Fruit fly (Drosophila melanogaster): Measurements from ENCODE around the gene CG10405.

DNA sequence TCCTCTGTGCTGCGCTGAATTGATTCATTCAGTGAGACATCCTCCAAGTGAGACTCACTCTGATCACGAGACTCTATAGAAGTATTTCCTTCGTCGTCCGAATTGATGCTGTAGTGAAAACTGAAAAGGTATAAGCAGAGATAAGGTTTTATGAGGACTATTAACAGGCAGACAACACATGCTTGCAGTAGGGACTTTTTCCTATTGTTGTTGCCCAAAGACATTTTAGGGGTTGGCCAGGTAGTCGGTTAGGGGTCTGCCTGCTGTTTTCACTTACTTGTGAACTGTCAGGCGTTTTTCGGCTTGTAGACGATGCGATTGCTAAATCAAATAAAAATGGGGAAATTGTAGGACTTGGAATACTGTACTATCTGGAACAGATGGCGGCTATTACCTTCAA, 14.3 kb downstream of the CG10405 start:
- no peak for TF ChIP-seq CG17806 (tag; optimal IDR thresholded peaks at IDR 0.05)
- TF ChIP-seq CG15710 (tag; optimal IDR thresholded peaks at IDR 0.05): no peak
- no peak for TF ChIP-seq Pif1A (GFP tag; optimal IDR thresholded peaks at IDR 0.05)
- TF ChIP-seq EcR (GFP tag; optimal IDR thresholded peaks at IDR 0.05): no peak
- no peak for TF ChIP-seq CG9948 (tag; optimal IDR thresholded peaks at IDR 0.05)
- no peak for TF ChIP-seq CG4496 (GFP tag; IDR thresholded peaks at IDR 0.05)
- no peak for TF ChIP-seq D1 (tag; optimal IDR thresholded peaks at IDR 0.05)
- no peak for TF ChIP-seq Pif1B (GFP tag; optimal IDR thresholded peaks at IDR 0.05)
- TF ChIP-seq CG14655 (GFP tag; optimal IDR thresholded peaks at IDR 0.05): no peak
- no peak for TF ChIP-seq fd96Ca (GFP tag; IDR thresholded peaks at IDR 0.05)
- no peak for TF ChIP-seq CG10348 (GFP tag; IDR thresholded peaks at IDR 0.05)
- TF ChIP-seq CG12605 (GFP tag; IDR thresholded peaks at IDR 0.05): no peak
- TF ChIP-seq gl (tag; optimal IDR thresholded peaks at IDR 0.05): no peak
